Worm (Caenorhabditis elegans): Measurements from ENCODE around the gene F45D11.5.
"Not testable (repeated sequence)": the region's sequence is repeated elsewhere in the genome, so short reads cannot be mapped to it uniquely, and the experiment has no call there.

F45D11.5 gene

DNA sequence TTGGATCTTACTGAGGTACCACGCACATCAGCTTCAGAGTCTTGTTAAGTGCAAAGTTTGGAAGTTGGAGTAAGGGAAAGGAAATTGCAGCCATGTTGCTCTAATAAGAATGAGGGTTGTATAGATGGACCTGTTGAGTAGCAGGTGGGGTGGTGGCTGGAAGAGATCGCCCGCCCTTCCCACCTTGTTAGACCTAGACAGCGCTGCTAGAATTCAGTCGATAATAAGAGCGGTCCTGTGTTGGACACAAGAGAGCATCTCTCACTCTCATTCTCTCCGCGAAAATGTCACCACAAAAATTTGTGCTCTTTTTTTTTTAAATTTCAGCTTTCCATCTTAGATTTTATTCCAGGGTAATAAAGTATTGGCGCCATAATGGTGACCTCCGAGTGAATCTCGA is at the start of gene F45D11.5, which contains the start of gene fbxb-30:
F45D11.5 (plus strand) TSS at position 352 of the 400 bp plus-strand sequence.
fbxb-30 (minus strand) TSS at position 101 of the 400 bp plus-strand sequence.
- no peak for TF ChIP-seq lsy-2 (tag; optimal IDR thresholded peaks at IDR 0.05)
- TF ChIP-seq drap-1 (GFP tag; optimal IDR thresholded peaks at IDR 0.05) = no peak
- TF ChIP-seq elt-3 (tag; optimal IDR thresholded peaks at IDR 0.05) = no peak
- TF ChIP-seq nhr-2 (tag; optimal IDR thresholded peaks at IDR 0.05) = no peak
- TF ChIP-seq elt-1 (tag; optimal IDR thresholded peaks at IDR 0.05; ENCODE audit: borderline replicate concordance, insufficient read depth) = no peak
- TF ChIP-seq lin-13 (tag; optimal IDR thresholded peaks at IDR 0.05) = no peak
- TF ChIP-seq ceh-83 (GFP tag; optimal IDR thresholded peaks at IDR 0.05) = no peak
- TF ChIP-seq nhr-12 (tag; optimal IDR thresholded peaks at IDR 0.05) = no peak
- no peak for TF ChIP-seq tbx-8 (GFP tag; optimal IDR thresholded peaks at IDR 0.05)
- TF ChIP-seq ceh-39 (tag; optimal IDR thresholded peaks at IDR 0.05) = no peak
- TF ChIP-seq lin-32 (GFP tag; optimal IDR thresholded peaks at IDR 0.05) = no peak
- TF ChIP-seq sptf-1 (tag; optimal IDR thresholded peaks at IDR 0.05) = no peak
- no peak for TF ChIP-seq mep-1 (tag; optimal IDR thresholded peaks at IDR 0.05)
- no peak for TF ChIP-seq nhr-28 (tag; optimal IDR thresholded peaks at IDR 0.05)
- TF ChIP-seq unc-120 (tag; optimal IDR thresholded peaks at IDR 0.05; ENCODE audit: poor library complexity, severe bottlenecking) = no peak
- no peak for TF ChIP-seq ztf-11 (tag; optimal IDR thresholded peaks at IDR 0.05)
- TF ChIP-seq ces-1 (GFP tag; optimal IDR thresholded peaks at IDR 0.05) = no peak
- no peak for TF ChIP-seq snpc-4 (tag; optimal IDR thresholded peaks at IDR 0.05)
- no peak for TF ChIP-seq M03D4.4 (tag; optimal IDR thresholded peaks at IDR 0.05)

DNA sequence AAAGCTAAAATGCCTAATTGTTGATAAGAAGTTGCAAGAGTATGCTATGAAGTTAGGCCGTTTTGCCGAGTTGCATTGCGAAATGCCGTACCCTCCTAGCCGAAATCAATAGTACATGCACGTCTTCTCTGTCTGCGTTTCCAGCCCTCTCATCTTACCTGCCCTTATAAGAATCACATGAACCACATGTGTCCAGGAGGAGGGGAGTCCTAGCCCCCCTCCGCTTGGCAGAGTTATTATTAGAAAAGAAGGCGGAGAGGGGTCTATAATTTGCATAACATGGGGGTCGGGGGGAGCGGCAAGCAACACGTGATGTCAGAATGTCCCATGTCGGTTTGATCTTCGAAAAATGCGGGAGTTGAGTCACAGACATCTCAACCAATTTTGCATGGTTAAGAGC is 48.5 kb upstream of the F45D11.5 start:
- TF ChIP-seq M03D4.4 (tag; optimal IDR thresholded peaks at IDR 0.05) = no peak
- no peak for TF ChIP-seq ceh-39 (tag; optimal IDR thresholded peaks at IDR 0.05)
- TF ChIP-seq ham-2 (GFP tag; optimal IDR thresholded peaks at IDR 0.05) = no peak

DNA sequence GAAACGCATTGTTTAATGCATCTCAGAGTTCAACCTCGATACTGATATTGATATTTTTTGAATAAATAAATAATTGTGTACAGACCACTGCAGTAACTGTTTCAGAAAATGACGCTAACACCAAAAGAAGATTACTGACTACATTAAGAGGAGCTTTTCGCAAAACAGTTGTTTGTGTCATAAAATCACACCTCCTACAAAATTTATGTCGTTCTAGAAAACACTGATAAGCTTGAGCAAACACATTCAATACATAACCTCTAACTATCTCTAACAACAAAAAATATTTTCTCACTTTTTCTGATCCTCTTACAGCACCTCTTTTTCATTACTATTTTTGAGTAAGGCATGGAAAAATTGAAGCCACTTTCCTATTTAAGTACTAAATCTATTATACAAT is 46.9 kb upstream of the F45D11.5 start, which contains the start of gene fbxc-7:
fbxc-7 (plus strand) TSS at position 301 of the 400 bp plus-strand sequence.
- not testable (repeated sequence) for TF ChIP-seq bed-3 (GFP tag; optimal IDR thresholded peaks at IDR 0.05); lsy-2 (tag; optimal IDR thresholded peaks at IDR 0.05); nhr-76 (tag; optimal IDR thresholded peaks at IDR 0.05)

DNA sequence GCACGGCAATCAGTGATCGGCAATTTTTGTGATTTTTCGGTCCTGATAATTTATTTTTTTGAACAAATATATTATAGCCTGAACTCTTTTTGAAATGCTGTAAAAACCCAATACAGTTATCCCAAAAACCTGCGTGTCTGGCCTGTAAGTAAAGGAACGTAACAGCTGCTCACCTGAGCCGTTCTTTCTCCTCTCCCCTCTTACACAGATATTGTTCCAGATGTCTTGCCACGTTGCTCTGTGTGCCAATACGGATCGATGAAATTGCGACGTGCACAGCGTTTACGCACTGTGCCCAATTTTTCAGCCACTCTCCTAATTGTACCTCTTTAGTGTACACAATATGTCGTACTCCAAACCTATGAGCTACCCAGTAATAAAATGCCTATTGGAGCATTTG is 42.9 kb upstream of the F45D11.5 start, which contains the start of gene sdz-4:
sdz-4 (plus strand) TSS at position 301 of the 400 bp plus-strand sequence.
- TF ChIP-seq drap-1 (GFP tag; optimal IDR thresholded peaks at IDR 0.05) (no peak), sptf-1 (tag; optimal IDR thresholded peaks at IDR 0.05) (no peak)

DNA sequence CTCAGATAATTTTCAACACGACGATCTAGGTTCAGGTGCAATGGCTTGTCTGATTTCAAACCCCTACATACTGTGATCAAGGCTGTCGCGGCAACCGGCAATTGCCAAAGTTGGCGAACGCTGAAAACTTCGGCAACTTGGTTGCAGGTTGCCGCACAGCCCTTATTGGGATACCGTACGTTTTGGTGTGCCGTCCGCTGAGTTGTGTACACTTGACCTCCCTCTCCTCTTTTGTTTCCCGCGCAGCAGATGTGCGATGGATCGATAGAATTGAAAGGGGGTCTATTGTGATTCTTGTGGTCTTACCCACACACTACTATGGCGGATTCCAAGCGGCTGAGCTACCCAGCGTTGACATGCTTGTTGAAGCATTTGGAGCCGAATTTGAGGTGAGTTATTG is 41.3 kb upstream of the F45D11.5 start, which contains the start of the genes C32B5.18 and C32B5.7:
C32B5.18 (plus strand) TSS at position 301 of the 400 bp plus-strand sequence.
C32B5.7 (plus strand) TSS at position 311 of the 400 bp plus-strand sequence.
- no peak for TF ChIP-seq nhr-76 (tag; optimal IDR thresholded peaks at IDR 0.05)
- TF ChIP-seq nhr-28 (tag; optimal IDR thresholded peaks at IDR 0.05) = no peak
- TF ChIP-seq mab-5 (tag; optimal IDR thresholded peaks at IDR 0.05) = no peak
- no peak for TF ChIP-seq nhr-237 (tag; optimal IDR thresholded peaks at IDR 0.05)
- TF ChIP-seq sem-2 (GFP tag; optimal IDR thresholded peaks at IDR 0.05) = no peak
- TF ChIP-seq unc-120 (tag; optimal IDR thresholded peaks at IDR 0.05; ENCODE audit: poor library complexity, severe bottlenecking) = no peak
- TF ChIP-seq flh-1 (GFP tag; optimal IDR thresholded peaks at IDR 0.05) = no peak
- no peak for TF ChIP-seq sptf-1 (tag; optimal IDR thresholded peaks at IDR 0.05)
- TF ChIP-seq ceh-39 (tag; optimal IDR thresholded peaks at IDR 0.05) = peak; percentile 20
- TF ChIP-seq mls-2 (tag; optimal IDR thresholded peaks at IDR 0.05) = no peak
- no peak for TF ChIP-seq ces-1 (GFP tag; optimal IDR thresholded peaks at IDR 0.05)
- no peak for TF ChIP-seq hlh-1 (tag; optimal IDR thresholded peaks at IDR 0.05)
- no peak for TF ChIP-seq pha-4 (tag; optimal IDR thresholded peaks at IDR 0.05)
- TF ChIP-seq nhr-2 (tag; optimal IDR thresholded peaks at IDR 0.05) = peak; percentile 13
- TF ChIP-seq M03D4.4 (tag; optimal IDR thresholded peaks at IDR 0.05) = no peak
- no peak for TF ChIP-seq elt-3 (tag; optimal IDR thresholded peaks at IDR 0.05)
- no peak for TF ChIP-seq lin-13 (tag; optimal IDR thresholded peaks at IDR 0.05)
- TF ChIP-seq tbx-8 (GFP tag; optimal IDR thresholded peaks at IDR 0.05) = no peak
- no peak for TF ChIP-seq elt-1 (tag; optimal IDR thresholded peaks at IDR 0.05; ENCODE audit: borderline replicate concordance, insufficient read depth)
- TF ChIP-seq cnd-1 (tag; optimal IDR thresholded peaks at IDR 0.05) = peak; percentile 35
- no peak for TF ChIP-seq unc-62 (GFP tag; optimal IDR thresholded peaks at IDR 0.05)
